Worm (Caenorhabditis elegans) whole organism, young adult: ENCODE data around the gene B0024.4.

ENCODE experiments used
- F57A8.1 ChIP-seq: fragments of 200-800 bp; sonication (Bioruptor generic); optimal IDR thresholded peaks from 2 replicates; lab custom pipeline; 2018; ENCODE audit warnings: mild to moderate bottlenecking, missing genetic modification characterization, moderate library complexity, missing compliant biosample characterization
- ama-1 ChIP-seq, 3 experiments: fragments of 150-350 bp in 1 of 3; sonication (generic microtip) in 2 of 3; optimal IDR thresholded peaks; 2 replicates each; lab custom pipeline; 2014 to 2018; ENCODE audit warnings: missing biosample characterization in 2 of 3, missing genetic modification characterization in 2 of 3, missing genetic modification reagents in 2 of 3
- ceh-100 ChIP-seq: fragments of 200-800 bp; sonication (Bioruptor generic); IDR thresholded peaks from 2 replicates; pipeline ENCODE4 v1.3.6; 2022; ENCODE audit warnings: missing genetic modification reagents, missing genetic modification characterization, missing compliant biosample characterization
- snpc-1.1 ChIP-seq: sonication (generic microtip); optimal IDR thresholded peaks from 2 replicates; lab custom pipeline; 2017; ENCODE audit warnings: missing genetic modification characterization, mild to moderate bottlenecking, missing compliant biosample characterization, antibody characterized with exemption, moderate library complexity, missing genotype, missing genetic modification reagents; ENCODE audit not compliant: insufficient read depth
- unc-62 ChIP-seq: fragments of 150-350 bp; optimal IDR thresholded peaks from 2 replicates; lab custom pipeline; 2014; ENCODE audit warnings: missing biosample characterization, missing genetic modification reagents, missing genetic modification characterization
- ztf-26 ChIP-seq: sonication (generic microtip); optimal IDR thresholded peaks from 2 replicates; lab custom pipeline; 2017; ENCODE audit warnings: missing genetic modification characterization, missing compliant biosample characterization

DNA sequence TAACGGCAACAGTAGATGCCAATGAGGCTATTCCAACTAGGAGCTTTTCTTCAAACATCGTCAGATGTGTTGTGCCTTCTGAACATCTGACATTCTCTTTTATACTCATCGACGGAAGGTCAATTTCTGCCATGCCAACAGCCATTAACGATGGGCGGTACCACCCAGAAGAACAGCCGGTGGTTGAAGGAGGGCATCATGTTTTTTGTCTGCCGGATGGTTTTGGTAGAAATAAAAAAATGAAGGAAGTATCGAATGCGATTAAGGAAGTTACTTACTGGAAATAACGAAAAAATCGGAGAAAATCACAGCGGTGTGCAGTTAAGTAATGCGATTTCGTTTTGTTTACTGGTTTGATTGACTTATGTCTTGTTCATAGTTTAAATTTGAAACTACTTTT is 2.6 kb upstream of the B0024.4 start, which contains the start of gene col-150:
- TF ChIP-seq F57A8.1 (GFP tag; lab: Kevin White, UChicago) = no peak
- TF ChIP-seq ama-1 (optimal IDR thresholded peaks at IDR 0.05; lab: Kevin White, UChicago) = no peak
- no peak for TF ChIP-seq ama-1 (GFP tag; optimal IDR thresholded peaks at IDR 0.05; lab: Kevin White, UChicago)
- no peak for TF ChIP-seq unc-62 (GFP tag; lab: Kevin White, UChicago)
- no peak for TF ChIP-seq ceh-100 (GFP tag; lab: Robert Waterston, UW)
- no peak for TF ChIP-seq snpc-1.1 (tag; lab: Kevin White, UChicago)
- TF ChIP-seq ztf-26 (tag; lab: Kevin White, UChicago) = no peak
